Worm (Caenorhabditis elegans) whole organism, L3 larva: ENCODE data around the gene C48B4.7.

Source experiments
- aly-2 ChIP-seq: fragments of 150-350 bp; optimal IDR thresholded peaks from 2 replicates; lab custom pipeline; 2014; ENCODE audit warnings: missing biosample characterization, missing genetic modification characterization
- ama-1 ChIP-seq: fragments of 150-350 bp; optimal IDR thresholded peaks from 2 replicates; lab custom pipeline; 2018
- ceh-9 ChIP-seq: sonication (generic microtip); optimal IDR thresholded peaks from 2 replicates; lab custom pipeline; 2018; ENCODE audit warnings: missing biosample characterization, missing genetic modification characterization
- egl-27 ChIP-seq: sonication (generic microtip); optimal IDR thresholded peaks from 4 replicates; lab custom pipeline; 2017; ENCODE audit warnings: missing biosample characterization, missing genetic modification reagents, missing genetic modification characterization
- egl-5 ChIP-seq: fragments of 150-350 bp; optimal IDR thresholded peaks from 2 replicates; lab custom pipeline; 2017; ENCODE audit warnings: missing biosample characterization, missing genetic modification reagents, missing genetic modification characterization, inconsistent platforms
- elt-1 ChIP-seq: fragments of 150-350 bp; optimal IDR thresholded peaks from 2 replicates; lab custom pipeline; 2014; ENCODE audit warnings: missing biosample characterization, missing genetic modification characterization
- elt-2 ChIP-seq: sonication (generic microtip); optimal IDR thresholded peaks from 2 replicates; lab custom pipeline; 2016; ENCODE audit warnings: missing genetic modification reagents, mild to moderate bottlenecking, missing genetic modification characterization, missing compliant biosample characterization
- eor-1 ChIP-seq, 2 experiments: fragments of 150-350 bp; optimal IDR thresholded peaks; 2 replicates each; lab custom pipeline; 2014 to 2018; ENCODE audit warnings: missing biosample characterization in 2 of 2, missing genetic modification characterization in 2 of 2
- fkh-10 ChIP-seq: sonication (generic microtip); optimal IDR thresholded peaks from 2 replicates; lab custom pipeline; 2017; ENCODE audit warnings: missing biosample characterization, missing genetic modification reagents, missing genetic modification characterization
- fkh-2 ChIP-seq: fragments of 150-350 bp; optimal IDR thresholded peaks from 2 replicates; lab custom pipeline; 2014; ENCODE audit warnings: missing biosample characterization, missing genetic modification reagents, missing genetic modification characterization
- fos-1 ChIP-seq: fragments of 150-350 bp; optimal IDR thresholded peaks from 2 replicates; lab custom pipeline; 2014; ENCODE audit warnings: missing biosample characterization, missing genetic modification characterization
- hmg-11 ChIP-seq: sonication (generic microtip); optimal IDR thresholded peaks from 2 replicates; lab custom pipeline; 2016; ENCODE audit warnings: missing genetic modification characterization, missing compliant biosample characterization
- lin-15B ChIP-seq: fragments of 150-350 bp; optimal IDR thresholded peaks from 2 replicates; lab custom pipeline; 2014; ENCODE audit warnings: missing biosample characterization, missing genetic modification characterization
- lsy-12 ChIP-seq: sonication (generic microtip); optimal IDR thresholded peaks from 2 replicates; lab custom pipeline; 2016; ENCODE audit warnings: mild to moderate bottlenecking, missing genetic modification characterization, missing compliant biosample characterization
- mdl-1 ChIP-seq: fragments of 150-350 bp; optimal IDR thresholded peaks from 2 replicates; lab custom pipeline; 2014; ENCODE audit warnings: missing biosample characterization, missing genetic modification characterization
- mml-1 ChIP-seq: fragments of 150-350 bp; sonication (generic microtip); optimal IDR thresholded peaks from 3 replicates; lab custom pipeline; 2014; ENCODE audit warnings: missing biosample characterization, missing genetic modification characterization
- nfya-1 ChIP-seq: sonication (generic microtip); optimal IDR thresholded peaks from 2 replicates; lab custom pipeline; 2017; ENCODE audit warnings: missing genetic modification characterization, mild to moderate bottlenecking, missing compliant biosample characterization, antibody characterized with exemption, moderate library complexity; ENCODE audit not compliant: insufficient read depth
- nhr-23 ChIP-seq: fragments of 150-350 bp; optimal IDR thresholded peaks from 2 replicates; lab custom pipeline; 2014; ENCODE audit warnings: missing biosample characterization, missing genetic modification reagents, missing genetic modification characterization
- nhr-237 ChIP-seq: fragments of 150-350 bp; optimal IDR thresholded peaks from 2 replicates; lab custom pipeline; 2014; ENCODE audit warnings: missing biosample characterization, missing genetic modification characterization
- nhr-28 ChIP-seq: fragments of 150-350 bp; optimal IDR thresholded peaks from 2 replicates; lab custom pipeline; 2014; ENCODE audit warnings: missing biosample characterization, missing genetic modification characterization
- nhr-43 ChIP-seq: sonication (generic microtip); optimal IDR thresholded peaks from 2 replicates; lab custom pipeline; 2016; ENCODE audit warnings: mild to moderate bottlenecking, missing genetic modification characterization, missing compliant biosample characterization; ENCODE audit not compliant: poor library complexity, severe bottlenecking
- nhr-67 ChIP-seq: fragments of 150-350 bp; optimal IDR thresholded peaks from 2 replicates; lab custom pipeline; 2014; ENCODE audit warnings: missing biosample characterization, missing genetic modification characterization
- nhr-77 ChIP-seq: fragments of 150-350 bp; optimal IDR thresholded peaks from 2 replicates; lab custom pipeline; 2014; ENCODE audit warnings: missing biosample characterization, missing genetic modification characterization
- pha-4 ChIP-seq: fragments of 150-350 bp; optimal IDR thresholded peaks from 2 replicates; lab custom pipeline; 2014; ENCODE audit warnings: missing biosample characterization, missing genetic modification reagents, missing genetic modification characterization
- pqm-1 ChIP-seq: fragments of 150-350 bp; optimal IDR thresholded peaks from 2 replicates; lab custom pipeline; 2017; ENCODE audit warnings: missing biosample characterization, missing genetic modification characterization, inconsistent platforms
- sea-2 ChIP-seq: fragments of 150-350 bp; sonication (generic microtip); optimal IDR thresholded peaks from 4 replicates; lab custom pipeline; 2014; ENCODE audit warnings: missing biosample characterization, missing genetic modification reagents, missing genetic modification characterization
- skn-1 ChIP-seq: fragments of 150-350 bp; optimal IDR thresholded peaks from 2 replicates; lab custom pipeline; 2014; ENCODE audit warnings: missing biosample characterization, missing genetic modification characterization
- snpc-4 ChIP-seq: fragments of 150-350 bp; optimal IDR thresholded peaks from 2 replicates; lab custom pipeline; 2014; ENCODE audit warnings: missing biosample characterization, missing genetic modification characterization
- tbx-2 ChIP-seq: sonication (generic microtip); optimal IDR thresholded peaks from 2 replicates; lab custom pipeline; 2016; ENCODE audit warnings: mild to moderate bottlenecking, missing genetic modification characterization, missing compliant biosample characterization
- unc-62 ChIP-seq: fragments of 150-350 bp; sonication (generic microtip); optimal IDR thresholded peaks from 4 replicates; lab custom pipeline; 2014; ENCODE audit warnings: missing biosample characterization, missing genetic modification reagents, missing genetic modification characterization
- ztf-11 ChIP-seq: fragments of 150-350 bp; optimal IDR thresholded peaks from 2 replicates; lab custom pipeline; 2014; ENCODE audit warnings: missing biosample characterization, missing genetic modification characterization
- ztf-4 ChIP-seq: fragments of 150-350 bp; optimal IDR thresholded peaks from 2 replicates; lab custom pipeline; 2014; ENCODE audit warnings: missing biosample characterization, missing genetic modification characterization

The C48B4.7 gene

DNA sequence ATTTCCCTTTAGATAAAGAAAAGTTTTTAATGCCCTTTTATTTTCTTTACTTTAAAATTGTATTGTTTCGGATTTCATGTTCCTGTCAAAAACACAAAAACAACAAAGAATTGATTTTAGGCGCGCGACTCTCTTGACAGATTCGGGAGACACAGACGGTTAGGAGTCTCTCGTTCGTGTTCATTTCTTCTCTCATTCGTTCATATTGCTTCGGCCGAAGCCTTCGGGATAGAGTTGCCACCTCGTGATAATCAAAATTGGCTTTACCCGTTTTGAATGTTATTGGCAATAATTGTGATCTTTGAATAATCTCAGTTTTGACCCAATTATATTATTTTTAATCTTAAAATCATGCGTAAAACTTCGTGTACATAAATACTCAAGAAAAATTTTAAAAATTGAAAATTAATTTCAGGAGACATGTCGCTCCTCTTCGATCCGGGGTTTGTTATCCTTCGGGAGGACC is 48.1 kb downstream of the C48B4.7 start, which contains the start of gene F55H2.5:
F55H2.5 (plus strand) TSS at position 416 of the 466 bp plus-strand sequence.
- TF ChIP-seq mdl-1 (tag; lab: Kevin White, UChicago) (no peak), nhr-43 (no peak), hmg-11 (peak; percentile 31), nhr-28 (tag; lab: Kevin White, UChicago) (no peak), sea-2 (no peak), nfya-1 (peak; percentile 18), pha-4 (tag; lab: Kevin White, UChicago) (peak; percentile 5), mml-1 (tag; lab: Kevin White, UChicago) (no peak), ama-1 (lab: Kevin White, UChicago) (peak; percentile 43), elt-2 (tag; lab: Kevin White, UChicago) (no peak), lin-15B (tag; lab: Kevin White, UChicago) (peak; percentile 2), aly-2 (no peak), skn-1 (tag; lab: Kevin White, UChicago) (no peak), snpc-4 (no peak), fkh-10 (GFP tag; lab: Kevin White, UChicago) (no peak), egl-5 (tag; lab: Kevin White, UChicago) (no peak)

ce11 chrIII:9509764-9510370 is 49.4 kb downstream of the C48B4.7 start:
- TF ChIP-seq ama-1 (lab: Kevin White, UChicago) = peak; percentile 78
- no peak for TF ChIP-seq pqm-1 (tag; lab: Kevin White, UChicago)
- peak; percentile 29 for TF ChIP-seq elt-2 (tag; lab: Kevin White, UChicago)
- no peak for TF ChIP-seq eor-1 (tag; optimal IDR thresholded peaks at IDR 0.05; lab: Kevin White, UChicago)
- TF ChIP-seq lsy-12 (tag; lab: Kevin White, UChicago) = peak; percentile 49
- peak; percentile 47 for TF ChIP-seq ztf-4
- peak; percentile 50 for TF ChIP-seq nhr-43
- no peak for TF ChIP-seq egl-27 (tag; lab: Kevin White, UChicago)
- TF ChIP-seq nhr-23 = peak; percentile 3
- no peak for TF ChIP-seq fos-1 (tag; lab: Kevin White, UChicago)
- no peak for TF ChIP-seq skn-1 (tag; lab: Kevin White, UChicago)
- no peak for TF ChIP-seq ztf-11 (tag; lab: Kevin White, UChicago)
- TF ChIP-seq nhr-77 (tag; lab: Kevin White, UChicago) = peak; percentile 59
- TF ChIP-seq ceh-9 (tag; lab: Kevin White, UChicago) = no peak
- TF ChIP-seq tbx-2 (tag; lab: Kevin White, UChicago) = peak; percentile 28
- TF ChIP-seq fkh-10 (GFP tag; lab: Kevin White, UChicago) = no peak
- TF ChIP-seq mdl-1 (tag; lab: Kevin White, UChicago) = no peak
- peak; percentile 3 for TF ChIP-seq pha-4 (tag; lab: Kevin White, UChicago)
- TF ChIP-seq nhr-67 (tag; lab: Kevin White, UChicago) = no peak
- TF ChIP-seq nfya-1 = peak; percentile 31
- TF ChIP-seq fkh-2 = no peak
- TF ChIP-seq unc-62 = no peak
- TF ChIP-seq elt-1 (tag; lab: Kevin White, UChicago) = no peak
- TF ChIP-seq nhr-237 (tag; lab: Kevin White, UChicago) = no peak
